Fruit fly (Drosophila melanogaster): ENCODE data around the gene Myt1.

Gene Myt1

dm6 chr3L:5823763-5824445, 44.5 kb upstream of the Myt1 start (continued):
- TF ChIP-seq Stat92E (GFP tag; optimal IDR thresholded peaks at IDR 0.05) (no peak), sisA (GFP tag; IDR thresholded peaks at IDR 0.05) (peak; percentile 26; the same call in 1 of the 2 replicates), CG6765 (GFP tag; optimal IDR thresholded peaks at IDR 0.05) (peak; percentile 44), CG14014 (GFP tag; IDR thresholded peaks at IDR 0.05) (peak; percentile 57; the same call in 1 of the 2 replicates), unpg (GFP tag; optimal IDR thresholded peaks at IDR 0.05) (peak; percentile 81), cas (GFP tag; IDR thresholded peaks at IDR 0.05) (no peak), CG14050 (GFP tag; IDR thresholded peaks at IDR 0.05) (peak; percentile 58), CG30431 (GFP tag; optimal IDR thresholded peaks at IDR 0.05) (peak; percentile 80), yki (optimal IDR thresholded peaks at IDR 0.05) (no peak), Rfx (GFP tag; IDR thresholded peaks at IDR 0.05) (peak; percentile 59; the same call in 1 of the 2 replicates), CG8281 (tag; optimal IDR thresholded peaks at IDR 0.05) (peak; percentile 68), sens-2 (GFP tag; IDR thresholded peaks at IDR 0.05) (no peak), fd64A (GFP tag; optimal IDR thresholded peaks at IDR 0.05) (peak; percentile 96), Sox100B (GFP tag; optimal IDR thresholded peaks at IDR 0.05) (peak; percentile 89), Oaz (GFP tag; IDR thresholded peaks at IDR 0.05) (no peak), CG10979 (tag; optimal IDR thresholded peaks at IDR 0.05) (peak; percentile 78), ERR (GFP tag; optimal IDR thresholded peaks at IDR 0.05) (no peak), Deaf1 (tag; optimal IDR thresholded peaks at IDR 0.05) (peak; percentile 40), CG31365 (tag; optimal IDR thresholded peaks at IDR 0.05) (peak; percentile 83), CG10565 (GFP tag; optimal IDR thresholded peaks at IDR 0.05) (peak; percentile 45), grau (tag; optimal IDR thresholded peaks at IDR 0.05) (peak; percentile 61), bowl (GFP tag; IDR thresholded peaks at IDR 0.05) (no peak), CG3065 (GFP tag; optimal IDR thresholded peaks at IDR 0.05) (peak; percentile 87), gsb (GFP tag; IDR thresholded peaks at IDR 0.05) (no peak; the same call in 1 of the 2 replicates), CG31224 (GFP tag; IDR thresholded peaks at IDR 0.05) (0 out of 2 replicates have a peak, but pooled peaks have one; percentile 21), Taf1 (GFP tag; IDR thresholded peaks at IDR 0.05) (no peak), CG12659 (GFP tag; optimal IDR thresholded peaks at IDR 0.05) (peak; percentile 71), CG10654 (GFP tag; optimal IDR thresholded peaks at IDR 0.05) (peak; percentile 85), CG11695 (GFP tag; IDR thresholded peaks at IDR 0.05) (peak; percentile 71), E2f1 (GFP tag; IDR thresholded peaks at IDR 0.05) (peak; percentile 28; the same call in 1 of the 2 replicates), zen2 (GFP tag; IDR thresholded peaks at IDR 0.05; ENCODE audit: partially characterized antibody) (no peak), H15 (GFP tag; IDR thresholded peaks at IDR 0.05) (no peak), stwl (tag; optimal IDR thresholded peaks at IDR 0.05) (peak; percentile 33), CG14441 (GFP tag; IDR thresholded peaks at IDR 0.05) (peak; percentile 39; the same call in 1 of the 2 replicates), CG7928 (GFP tag; optimal IDR thresholded peaks at IDR 0.05) (peak; percentile 18), CG7357 (GFP tag; IDR thresholded peaks at IDR 0.05) (0 out of 3 replicates have a peak, but pooled peaks have one; percentile 27), dpn (GFP tag; optimal IDR thresholded peaks at IDR 0.05) (peak; percentile 52 to 61), Mrtf (GFP tag; IDR thresholded peaks at IDR 0.05) (no peak), CG14710 (tag; optimal IDR thresholded peaks at IDR 0.05) (peak; percentile 89), Doc3 (GFP tag; IDR thresholded peaks at IDR 0.05; ENCODE audit: partially characterized antibody) (no peak), tin (GFP tag; optimal IDR thresholded peaks at IDR 0.05) (peak; percentile 53), wdn (GFP tag; IDR thresholded peaks at IDR 0.05) (no peak), CG4424 (GFP tag; optimal IDR thresholded peaks at IDR 0.05) (peak; percentile 87), HLH3B (GFP tag; IDR thresholded peaks at IDR 0.05) (peak; percentile 46; the same call in 1 of the 2 replicates), esg (GFP tag; conservative IDR thresholded peaks at IDR 0.05) (no peak), dysf (GFP tag; IDR thresholded peaks at IDR 0.05) (no peak), chinmo (GFP tag; IDR thresholded peaks at IDR 0.05; ENCODE audit: partially characterized antibody) (no peak), HLHmδ (GFP tag; optimal IDR thresholded peaks at IDR 0.05) (peak; percentile 88), CG7987 (GFP tag; optimal IDR thresholded peaks at IDR 0.05) (peak; percentile 94), wor (GFP tag; IDR thresholded peaks at IDR 0.05) (no peak)

All from whole organism, embryonic.